Worm (Caenorhabditis elegans) whole organism, L3 larva: ENCODE measurements around the gene R05H11.1.

Experiments used
- ama-1 ChIP-seq: fragments of 150-350 bp; optimal IDR thresholded peaks from 2 replicates; lab custom pipeline; 2018
- ceh-82 ChIP-seq: fragments of 150-350 bp; optimal IDR thresholded peaks from 2 replicates; lab custom pipeline; 2014; ENCODE audit warnings: missing biosample characterization, missing genetic modification characterization
- elt-3 ChIP-seq, 3 experiments: fragments of 150-350 bp in 1 of 3; sonication (generic microtip) in 2 of 3; optimal IDR thresholded peaks; 2 replicates in 2 of 3; 4 replicates in 1 of 3; lab custom pipeline; 2014 to 2017; ENCODE audit warnings: missing biosample characterization in 3 of 3, missing genetic modification characterization in 3 of 3
- lin-15B ChIP-seq: fragments of 150-350 bp; optimal IDR thresholded peaks from 2 replicates; lab custom pipeline; 2014; ENCODE audit warnings: missing biosample characterization, missing genetic modification characterization
- nhr-76 ChIP-seq: fragments of 150-350 bp; sonication (generic microtip); optimal IDR thresholded peaks from 5 replicates; lab custom pipeline; 2014; ENCODE audit warnings: missing biosample characterization, missing genetic modification characterization
- nhr-77 ChIP-seq: fragments of 150-350 bp; optimal IDR thresholded peaks from 2 replicates; lab custom pipeline; 2014; ENCODE audit warnings: missing biosample characterization, missing genetic modification characterization
- pha-4 ChIP-seq: fragments of 150-350 bp; optimal IDR thresholded peaks from 2 replicates; lab custom pipeline; 2014; ENCODE audit warnings: missing biosample characterization, missing genetic modification reagents, missing genetic modification characterization

DNA sequence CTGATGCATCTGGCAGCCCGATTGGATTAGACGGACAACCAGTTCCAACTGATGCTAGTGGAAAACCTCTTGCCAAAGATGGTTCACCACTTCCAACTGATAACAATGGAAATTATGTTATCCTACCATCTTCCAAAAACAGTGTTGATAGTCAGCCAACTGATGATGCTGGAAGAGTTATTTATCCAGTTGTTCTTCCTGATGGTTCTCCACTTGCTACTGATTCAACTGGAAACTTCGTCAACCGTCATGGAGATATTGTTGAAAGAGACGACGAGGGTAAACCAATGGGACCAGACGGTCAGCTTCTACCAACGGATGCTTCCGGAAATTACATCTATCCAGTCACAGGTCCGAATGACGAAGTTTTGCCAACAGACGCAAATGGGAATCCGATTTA lies 38.7 kb upstream of the R05H11.1 start:
- no peak for TF ChIP-seq nhr-77
- no peak for TF ChIP-seq lin-15B (tag; lab: Kevin White, UChicago)
- no peak for TF ChIP-seq ceh-82 (tag; lab: Kevin White, UChicago)
- TF ChIP-seq pha-4 (tag; lab: Kevin White, UChicago) = no peak
- TF ChIP-seq elt-3 (tag; optimal IDR thresholded peaks at IDR 0.05; lab: Kevin White, UChicago) = no peak
- TF ChIP-seq ama-1 (lab: Kevin White, UChicago) = no peak
- TF ChIP-seq nhr-76 = no peak
